Fruit fly (Drosophila melanogaster): ENCODE results near the gene ND-13B.

ND-13B gene

dm6 chr3L:10664511-10665062, 29.3 kb downstream of the ND-13B start, which contains the start of gene simj (continued):
- TF ChIP-seq CG11247 (GFP tag; IDR thresholded peaks at IDR 0.05) (0 out of 2 replicates have a peak, but pooled peaks have one; percentile 13), Neu2 (GFP tag; optimal IDR thresholded peaks at IDR 0.05; ENCODE audit: borderline replicate concordance) (no peak), CG7271 (tag; optimal IDR thresholded peaks at IDR 0.05) (peak; percentile 72), Hr39 (optimal IDR thresholded peaks at IDR 0.05) (no peak), Sry-δ (GFP tag; optimal IDR thresholded peaks at IDR 0.05) (peak; percentile 99), CG12299 (tag; optimal IDR thresholded peaks at IDR 0.05) (peak; percentile 64), gsb-n (tag; optimal IDR thresholded peaks at IDR 0.05) (peak; percentile 30), zen2 (GFP tag; IDR thresholded peaks at IDR 0.05; ENCODE audit: partially characterized antibody) (peak; percentile 80; the same call in 1 of the 3 replicates), BtbVII (GFP tag; optimal IDR thresholded peaks at IDR 0.05) (peak; percentile 46), CG13424 (tag; optimal IDR thresholded peaks at IDR 0.05) (peak; percentile 47), gfzf (GFP tag; optimal IDR thresholded peaks at IDR 0.05) (peak; percentile 98), repo (GFP tag; optimal IDR thresholded peaks at IDR 0.05) (peak; percentile 40), CG3065 (GFP tag; optimal IDR thresholded peaks at IDR 0.05) (no peak), CG10321 (GFP tag; IDR thresholded peaks at IDR 0.05) (no peak), CG14014 (GFP tag; IDR thresholded peaks at IDR 0.05) (peak; percentile 63; the same call in 1 of the 2 replicates), gt (GFP tag; IDR thresholded peaks at IDR 0.05) (no peak), CG3838 (GFP tag; optimal IDR thresholded peaks at IDR 0.05) (peak; percentile 51), CG13624 (GFP tag; optimal IDR thresholded peaks at IDR 0.05) (peak; percentile 75), CG15514 (GFP tag; optimal IDR thresholded peaks at IDR 0.05) (peak; percentile 87), CG2875 (GFP tag; optimal IDR thresholded peaks at IDR 0.05) (peak; percentile 17), CG3407 (GFP tag; optimal IDR thresholded peaks at IDR 0.05) (no peak), klu (GFP tag; IDR thresholded peaks at IDR 0.05) (no peak), CG11695 (GFP tag; IDR thresholded peaks at IDR 0.05) (no peak), CG17328 (GFP tag; IDR thresholded peaks at IDR 0.05) (peak; percentile 38), CG32767 (GFP tag; IDR thresholded peaks at IDR 0.05) (no peak), bbx (GFP tag; IDR thresholded peaks at IDR 0.05; ENCODE audit: partially characterized antibody) (peak; percentile 95), Nf-YB (GFP tag; optimal IDR thresholded peaks at IDR 0.05) (peak; percentile 19), B-H2 (GFP tag; optimal IDR thresholded peaks at IDR 0.05) (peak; percentile 87), Taf1 (GFP tag; IDR thresholded peaks at IDR 0.05) (no peak; the same call in 1 of the 2 replicates), CG14710 (tag; optimal IDR thresholded peaks at IDR 0.05) (peak; percentile 62), sqz (GFP tag; optimal IDR thresholded peaks at IDR 0.05) (peak; percentile 67), hb (GFP tag; IDR thresholded peaks at IDR 0.05; ENCODE audit: partially characterized antibody) (peak; percentile 59), Hand (GFP tag; optimal IDR thresholded peaks at IDR 0.05) (peak; percentile 3), sc (optimal IDR thresholded peaks at IDR 0.05) (no peak), sc (GFP tag; optimal IDR thresholded peaks at IDR 0.05) (no peak), Fer2 (tag; optimal IDR thresholded peaks at IDR 0.05) (no peak), Kr (GFP tag; optimal IDR thresholded peaks at IDR 0.05) (no peak), tio (GFP tag; optimal IDR thresholded peaks at IDR 0.05) (no peak), Bteb2 (GFP tag; optimal IDR thresholded peaks at IDR 0.05) (peak; percentile 34), dm (GFP tag; optimal IDR thresholded peaks at IDR 0.05) (peak; percentile 2), hbn (GFP tag; IDR thresholded peaks at IDR 0.05; ENCODE audit: partially characterized antibody) (peak; percentile 88), CG3163 (GFP tag; optimal IDR thresholded peaks at IDR 0.05) (peak; percentile 83), run (tag; optimal IDR thresholded peaks at IDR 0.05) (peak; percentile 45), HHEX (GFP tag; optimal IDR thresholded peaks at IDR 0.05) (peak; percentile 39), ewg (GFP tag; optimal IDR thresholded peaks at IDR 0.05) (peak; percentile 67), Dip2 (GFP tag; IDR thresholded peaks at IDR 0.05) (no peak), CG15696 (tag; optimal IDR thresholded peaks at IDR 0.05) (peak; percentile 6), CG9727 (GFP tag; optimal IDR thresholded peaks at IDR 0.05) (no peak), Mes4 (GFP tag; optimal IDR thresholded peaks at IDR 0.05) (peak; percentile 1), CG4424 (GFP tag; optimal IDR thresholded peaks at IDR 0.05) (no peak)
